Fruit fly (Drosophila melanogaster) whole organism, embryonic: Measurements from ENCODE around the gene CG46304.
A peak's percentile ranks its signal among the peaks of the same experiment; 100 is the strongest.

Experiments
- BtbVII ChIP-seq: fragments of 200-800 bp; sonication (Bioruptor generic); optimal IDR thresholded peaks from 3 replicates; lab custom pipeline; 2017; ENCODE audit warnings: missing biosample characterization, mild to moderate bottlenecking, missing genetic modification characterization
- C15 ChIP-seq: fragments of 200-800 bp; sonication (Bioruptor generic); IDR thresholded peaks from 3 replicates; pipeline ENCODE4 v1.3.6; 2022; ENCODE audit warnings: missing biosample characterization, missing genetic modification characterization
- CG10209 ChIP-seq: fragments of 200-800 bp; sonication (Bioruptor generic); optimal IDR thresholded peaks from 3 replicates; lab custom pipeline; 2017; ENCODE audit warnings: missing biosample characterization, mild to moderate bottlenecking, missing genetic modification characterization, missing genetic modification reagents
- CG11093 ChIP-seq: fragments of 200-800 bp; sonication (Bioruptor generic); IDR thresholded peaks from 3 replicates; pipeline ENCODE4 v1.3.6; 2022; ENCODE audit warnings: missing biosample characterization, missing genetic modification characterization
- CG12071 ChIP-seq: fragments of 200-800 bp; sonication (Bioruptor generic); optimal IDR thresholded peaks from 3 replicates; lab custom pipeline; 2018; ENCODE audit warnings: missing biosample characterization, mild to moderate bottlenecking, missing genetic modification characterization
- CG17359 ChIP-seq: fragments of 200-800 bp; sonication (Bioruptor generic); optimal IDR thresholded peaks from 3 replicates; lab custom pipeline; 2018; ENCODE audit warnings: missing biosample characterization, mild to moderate bottlenecking, missing genetic modification characterization, moderate library complexity
- CG17568 ChIP-seq: fragments of 200-800 bp; sonication (Bioruptor generic); optimal IDR thresholded peaks from 2 replicates; lab custom pipeline; 2018; ENCODE audit warnings: missing biosample characterization, mild to moderate bottlenecking, missing genetic modification characterization, moderate library complexity
- CG17802 ChIP-seq: fragments of 200-800 bp; sonication (Bioruptor generic); optimal IDR thresholded peaks from 2 replicates; lab custom pipeline; 2018; ENCODE audit warnings: missing biosample characterization, mild to moderate bottlenecking, missing genetic modification characterization, moderate library complexity
- CG1832 ChIP-seq: fragments of 200-800 bp; sonication (Bioruptor generic); optimal IDR thresholded peaks from 2 replicates; lab custom pipeline; 2017; ENCODE audit warnings: missing biosample characterization, mild to moderate bottlenecking, missing genetic modification characterization, inconsistent platforms
- CG2120 ChIP-seq: fragments of 200-800 bp; sonication (Bioruptor generic); optimal IDR thresholded peaks from 3 replicates; lab custom pipeline; 2016; ENCODE audit warnings: missing biosample characterization, missing genetic modification characterization
- CG2712 ChIP-seq: fragments of 200-800 bp; optimal IDR thresholded peaks from 3 replicates; lab custom pipeline; 2019; ENCODE audit warnings: missing biosample characterization, mild to moderate bottlenecking, missing genetic modification characterization, moderate library complexity
- CG31224 ChIP-seq: fragments of 200-800 bp; sonication (Bioruptor generic); IDR thresholded peaks from 2 replicates; pipeline ENCODE4 v1.3.6; 2022; ENCODE audit warnings: missing biosample characterization, missing genetic modification characterization
- CG3847 ChIP-seq: fragments of 200-800 bp; sonication (Bioruptor generic); IDR thresholded peaks from 2 replicates; pipeline ENCODE4 v1.3.6; 2022; ENCODE audit warnings: missing biosample characterization, missing genetic modification characterization
- CG4360 ChIP-seq: fragments of 200-800 bp; sonication (Bioruptor generic); IDR thresholded peaks from 2 replicates; pipeline ENCODE4 v1.3.6; 2022; ENCODE audit warnings: missing biosample characterization, missing genetic modification characterization
- CG4424 ChIP-seq: fragments of 200-800 bp; sonication (Bioruptor generic); optimal IDR thresholded peaks from 3 replicates; lab custom pipeline; 2016; ENCODE audit warnings: missing biosample characterization, missing genetic modification characterization
- CG4707 ChIP-seq: fragments of 200-800 bp; sonication (Bioruptor generic); optimal IDR thresholded peaks from 2 replicates; lab custom pipeline; 2018; ENCODE audit warnings: missing biosample characterization, mild to moderate bottlenecking, missing genetic modification characterization, moderate library complexity
- CG6765 ChIP-seq: fragments of 200-800 bp; sonication (Bioruptor generic); optimal IDR thresholded peaks from 3 replicates; lab custom pipeline; 2017; ENCODE audit warnings: missing biosample characterization, mild to moderate bottlenecking, missing genetic modification characterization
- CG7928 ChIP-seq: fragments of 200-800 bp; sonication (Bioruptor generic); optimal IDR thresholded peaks from 2 replicates; lab custom pipeline; 2017; ENCODE audit warnings: missing biosample characterization, mild to moderate bottlenecking, missing genetic modification characterization
- CG7987 ChIP-seq: fragments of 200-800 bp; sonication (Bioruptor generic); optimal IDR thresholded peaks from 2 replicates; lab custom pipeline; 2018; ENCODE audit warnings: missing biosample characterization, mild to moderate bottlenecking, missing genetic modification characterization, moderate library complexity
- CG8765 ChIP-seq: fragments of 200-800 bp; sonication (Bioruptor generic); IDR thresholded peaks from 2 replicates; pipeline ENCODE4 v1.3.6; 2022; ENCODE audit warnings: missing biosample characterization, missing genetic modification characterization
- CG8924 ChIP-seq: fragments of 200-800 bp; optimal IDR thresholded peaks from 3 replicates; lab custom pipeline; 2019; ENCODE audit warnings: missing biosample characterization, mild to moderate bottlenecking, missing genetic modification characterization, moderate library complexity
- CG8944 ChIP-seq: fragments of 200-800 bp; sonication (Bioruptor generic); optimal IDR thresholded peaks from 3 replicates; lab custom pipeline; 2016; ENCODE audit warnings: missing biosample characterization, missing genetic modification characterization
- CG9215 ChIP-seq: fragments of 200-800 bp; sonication (Bioruptor generic); IDR thresholded peaks from 2 replicates; pipeline ENCODE4 v1.3.6; 2022; ENCODE audit warnings: missing biosample characterization, missing genetic modification characterization
- Chrac-16 ChIP-seq: fragments of 200-800 bp; sonication (Bioruptor generic); optimal IDR thresholded peaks from 3 replicates; lab custom pipeline; 2016; ENCODE audit warnings: missing biosample characterization, missing genetic modification characterization
- CrebB ChIP-seq: fragments of 200-800 bp; sonication (Bioruptor generic); optimal IDR thresholded peaks from 3 replicates; lab custom pipeline; 2018; ENCODE audit warnings: missing biosample characterization, mild to moderate bottlenecking, missing genetic modification characterization
- D19A ChIP-seq: fragments of 200-800 bp; optimal IDR thresholded peaks from 3 replicates; lab custom pipeline; 2019; ENCODE audit warnings: missing biosample characterization, mild to moderate bottlenecking, missing genetic modification characterization, moderate library complexity
- Dad ChIP-seq: fragments of 200-800 bp; sonication (Bioruptor generic); optimal IDR thresholded peaks from 3 replicates; lab custom pipeline; 2016; ENCODE audit warnings: missing biosample characterization, missing genetic modification characterization
- Gsc ChIP-seq: fragments of 200-800 bp; sonication (Bioruptor generic); IDR thresholded peaks from 2 replicates; pipeline ENCODE4 v1.3.6; 2022; ENCODE audit warnings: missing biosample characterization, missing genetic modification characterization
- HHEX ChIP-seq: fragments of 200-800 bp; sonication (Bioruptor generic); optimal IDR thresholded peaks from 3 replicates; lab custom pipeline; 2017; ENCODE audit warnings: missing biosample characterization, mild to moderate bottlenecking, missing genetic modification characterization, missing genetic modification reagents
- Hmx ChIP-seq: fragments of 200-800 bp; sonication (Bioruptor generic); optimal IDR thresholded peaks from 2 replicates; lab custom pipeline; 2016; ENCODE audit warnings: missing biosample characterization, missing genetic modification characterization
- MESR4 ChIP-seq: fragments of 200-800 bp; sonication (Bioruptor generic); optimal IDR thresholded peaks from 2 replicates; lab custom pipeline; 2018; ENCODE audit warnings: missing biosample characterization, mild to moderate bottlenecking, missing genetic modification characterization, moderate library complexity
- Scr ChIP-seq: fragments of 200-800 bp; sonication (Bioruptor generic); IDR thresholded peaks from 2 replicates; pipeline ENCODE4 v1.3.6; 2022; ENCODE audit warnings: missing biosample characterization, missing genetic modification characterization; ENCODE audit not compliant: partially characterized antibody
- Six4 ChIP-seq: fragments of 200-800 bp; sonication (Bioruptor generic); optimal IDR thresholded peaks from 2 replicates; lab custom pipeline; 2016; ENCODE audit warnings: missing biosample characterization, missing genetic modification characterization
- Ssrp ChIP-seq: fragments of 200-800 bp; sonication (Bioruptor generic); optimal IDR thresholded peaks from 2 replicates; lab custom pipeline; 2018; ENCODE audit warnings: missing biosample characterization, mild to moderate bottlenecking, missing genetic modification characterization, moderate library complexity
- Xrp1 ChIP-seq: fragments of 200-800 bp; sonication (Bioruptor generic); IDR thresholded peaks from 2 replicates; pipeline ENCODE4 v1.3.6; 2022; ENCODE audit warnings: missing biosample characterization, missing genetic modification characterization
- ab ChIP-seq: fragments of 200-800 bp; sonication (Bioruptor generic); optimal IDR thresholded peaks from 2 replicates; lab custom pipeline; 2016; ENCODE audit warnings: missing biosample characterization, missing genetic modification characterization
- az2 ChIP-seq: fragments of 200-800 bp; sonication (Bioruptor generic); optimal IDR thresholded peaks from 3 replicates; lab custom pipeline; 2016; ENCODE audit warnings: missing biosample characterization, missing genetic modification characterization
- bab2 ChIP-seq: fragments of 200-800 bp; sonication (Bioruptor generic); optimal IDR thresholded peaks from 2 replicates; lab custom pipeline; 2016; ENCODE audit warnings: missing biosample characterization, missing genetic modification characterization
- cato ChIP-seq: fragments of 200-800 bp; sonication (Bioruptor generic); optimal IDR thresholded peaks from 2 replicates; lab custom pipeline; 2016; ENCODE audit warnings: missing biosample characterization, missing genetic modification characterization, borderline replicate concordance
- dysf ChIP-seq: fragments of 200-800 bp; sonication (Bioruptor generic); IDR thresholded peaks from 3 replicates; pipeline ENCODE4 v1.3.6; 2022; ENCODE audit warnings: missing biosample characterization, missing genetic modification characterization
- ems ChIP-seq: fragments of 200-800 bp; sonication (Bioruptor generic); optimal IDR thresholded peaks from 3 replicates; lab custom pipeline; 2016; ENCODE audit warnings: missing biosample characterization, missing genetic modification characterization
- gce ChIP-seq: fragments of 200-800 bp; sonication (Bioruptor generic); IDR thresholded peaks from 3 replicates; pipeline ENCODE4 v1.3.6; 2022; ENCODE audit warnings: missing biosample characterization, missing genetic modification characterization
- gt ChIP-seq: fragments of 200-800 bp; sonication (Bioruptor generic); IDR thresholded peaks from 2 replicates; pipeline ENCODE4 v1.3.6; 2022; ENCODE audit warnings: missing biosample characterization, missing genetic modification characterization
- lbe ChIP-seq: fragments of 200-800 bp; sonication (Bioruptor generic); optimal IDR thresholded peaks from 2 replicates; lab custom pipeline; 2016; ENCODE audit warnings: missing biosample characterization, mild to moderate bottlenecking, missing genetic modification characterization
- pb ChIP-seq: fragments of 200-800 bp; sonication (Bioruptor generic); optimal IDR thresholded peaks from 3 replicates; lab custom pipeline; 2016; ENCODE audit warnings: missing biosample characterization, missing genetic modification characterization
- scrt ChIP-seq: fragments of 200-800 bp; sonication (Bioruptor generic); optimal IDR thresholded peaks from 2 replicates; lab custom pipeline; 2018; ENCODE audit warnings: missing biosample characterization, mild to moderate bottlenecking, missing genetic modification characterization, moderate library complexity
- sug ChIP-seq: fragments of 200-800 bp; optimal IDR thresholded peaks from 2 replicates; lab custom pipeline; 2019; ENCODE audit warnings: missing biosample characterization, mild to moderate bottlenecking, missing genetic modification characterization, moderate library complexity
- ttk ChIP-seq: fragments of 200-800 bp; sonication (Bioruptor generic); IDR thresholded peaks from 2 replicates; pipeline ENCODE4 v2.1.2; 2022; ENCODE audit warnings: missing biosample characterization, missing genetic modification characterization
- vnd ChIP-seq: fragments of 200-800 bp; sonication (Bioruptor generic); IDR thresholded peaks from 3 replicates; pipeline ENCODE4 v1.3.6; 2022; ENCODE audit warnings: missing biosample characterization, missing genetic modification characterization; ENCODE audit not compliant: partially characterized antibody
- zen ChIP-seq: fragments of 200-800 bp; sonication (Bioruptor generic); optimal IDR thresholded peaks from 3 replicates; lab custom pipeline; 2018; ENCODE audit warnings: missing biosample characterization, mild to moderate bottlenecking, missing genetic modification characterization, moderate library complexity

Gene CG46304

DNA sequence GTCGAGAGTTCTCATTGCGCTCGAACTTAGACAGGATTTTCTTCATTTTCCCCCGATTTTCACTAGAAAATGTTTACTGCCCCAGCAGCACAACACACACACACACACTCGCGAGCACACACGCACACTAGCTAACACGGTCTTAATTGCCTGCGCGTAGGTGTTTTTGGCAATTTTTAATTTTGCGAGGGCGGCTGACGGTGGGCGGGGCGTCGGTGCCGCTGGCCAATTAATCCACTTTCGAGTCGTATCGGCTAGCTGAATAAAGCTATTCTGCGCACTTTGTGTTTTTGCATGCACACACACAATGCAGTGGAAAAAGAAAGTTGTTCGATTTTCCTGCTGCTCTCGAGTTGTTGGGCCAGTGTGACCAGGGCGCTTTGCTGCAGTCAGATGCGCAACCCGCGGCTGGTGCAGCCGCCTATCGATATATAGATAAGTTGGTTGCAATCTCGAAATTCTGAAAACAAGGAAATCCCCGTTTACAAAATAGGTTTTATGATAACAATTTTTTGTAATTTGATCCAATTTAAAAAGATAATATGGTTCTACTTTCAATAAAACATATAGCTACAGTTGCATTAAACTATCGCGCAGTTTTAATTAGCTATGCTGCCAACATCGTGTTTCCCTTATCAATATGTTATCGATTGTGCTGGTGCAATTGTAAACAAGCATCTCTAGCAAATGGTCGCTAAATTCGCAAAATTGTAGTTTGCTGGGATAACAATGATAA is 22.4 kb downstream of the CG46304 start, which contains the start of the genes Nak and Tango6 (continued):
- TF ChIP-seq CrebB (tag; lab: Kevin White, UChicago), result no peak
- no peak for TF ChIP-seq az2 (GFP tag; lab: Kevin White, UChicago)
- TF ChIP-seq sug (tag; lab: Kevin White, UChicago), result peak; percentile 46
- TF ChIP-seq D19A (tag; lab: Kevin White, UChicago), result no peak
- no peak for TF ChIP-seq Xrp1 (GFP tag; lab: Robert Waterston, UW)
- no peak for TF ChIP-seq ems (GFP tag; lab: Kevin White, UChicago)
- TF ChIP-seq Scr (GFP tag; lab: Robert Waterston, UW), result peak; percentile 98
- TF ChIP-seq Six4 (GFP tag; lab: Kevin White, UChicago), result no peak
- TF ChIP-seq BtbVII, result no peak
- peak; percentile 63 for TF ChIP-seq CG2712 (tag; lab: Kevin White, UChicago)
- TF ChIP-seq CG12071, result no peak
- TF ChIP-seq Chrac-16 (GFP tag; lab: Kevin White, UChicago), result peak; percentile 14
- no peak for TF ChIP-seq CG6765 (GFP tag; lab: Kevin White, UChicago)
- TF ChIP-seq scrt (GFP tag; lab: Kevin White, UChicago), result no peak
- no peak for TF ChIP-seq Gsc (GFP tag; lab: Robert Waterston, UW)
- TF ChIP-seq CG8765 (GFP tag; lab: Robert Waterston, UW), result no peak
- TF ChIP-seq gt (GFP tag; lab: Robert Waterston, UW), result no peak
- TF ChIP-seq CG2120 (GFP tag; lab: Kevin White, UChicago), result peak; percentile 58
- peak; percentile 26 for TF ChIP-seq CG4424 (GFP tag; lab: Kevin White, UChicago)
- TF ChIP-seq CG8944 (GFP tag; lab: Kevin White, UChicago), result no peak
- TF ChIP-seq CG7987 (GFP tag; lab: Kevin White, UChicago), result peak; percentile 8
- no peak for TF ChIP-seq ab
- TF ChIP-seq Hmx, result no peak
- TF ChIP-seq MESR4 (GFP tag; lab: Kevin White, UChicago), result peak; percentile 88
- TF ChIP-seq bab2 (GFP tag; lab: Kevin White, UChicago), result peak; percentile 26
- TF ChIP-seq ttk (GFP tag; lab: Robert Waterston, UW), result no peak
- TF ChIP-seq CG4360 (GFP tag; lab: Robert Waterston, UW), result no peak
- TF ChIP-seq Dad (GFP tag; lab: Kevin White, UChicago), result peak; percentile 8
- TF ChIP-seq CG8924 (tag; lab: Kevin White, UChicago), result peak; percentile 44
- TF ChIP-seq CG17359 (tag; lab: Kevin White, UChicago), result no peak
- no peak for TF ChIP-seq CG4707
- TF ChIP-seq vnd (GFP tag; lab: Robert Waterston, UW), result peak; percentile 96
- TF ChIP-seq zen (tag; lab: Kevin White, UChicago), result peak; percentile 71
- no peak for TF ChIP-seq CG31224 (GFP tag; lab: Robert Waterston, UW)
- peak; percentile 48 for TF ChIP-seq CG17802 (tag; lab: Kevin White, UChicago)
- TF ChIP-seq Ssrp (tag; lab: Kevin White, UChicago), result no peak
- TF ChIP-seq cato, result no peak
- no peak for TF ChIP-seq CG1832 (GFP tag; lab: Kevin White, UChicago)
- TF ChIP-seq CG17568, result no peak
- TF ChIP-seq CG3847 (GFP tag; lab: Robert Waterston, UW), result peak; percentile 40; the same call in 1 of the 2 replicates
- no peak for TF ChIP-seq HHEX (GFP tag; lab: Kevin White, UChicago)
- TF ChIP-seq CG9215 (GFP tag; lab: Robert Waterston, UW), result no peak
- peak; percentile 25 for TF ChIP-seq pb (GFP tag; lab: Kevin White, UChicago)
- no peak for TF ChIP-seq dysf (GFP tag; lab: Robert Waterston, UW)
- TF ChIP-seq gce (GFP tag; lab: Robert Waterston, UW), result no peak
- peak; percentile 35 for TF ChIP-seq lbe (GFP tag; lab: Kevin White, UChicago)
- TF ChIP-seq CG10209 (GFP tag; lab: Kevin White, UChicago), result no peak
- TF ChIP-seq CG7928 (GFP tag; lab: Kevin White, UChicago), result no peak
- TF ChIP-seq C15 (GFP tag; lab: Robert Waterston, UW), result no peak
- no peak for TF ChIP-seq CG11093 (GFP tag; lab: Robert Waterston, UW)
